Fruit fly (Drosophila melanogaster): Measurements from ENCODE around the gene BomT3.
A peak's percentile ranks its signal among the peaks of the same experiment; 100 is the strongest.

Gene BomT3

dm6 chr3R:22086297-22086696 lies at the start of gene BomT3:
Gene BomT3 (minus strand): TSS chr3R:22086397.
- TF ChIP-seq svp (GFP tag) (no peak), Hr39 (GFP tag; optimal IDR thresholded peaks at IDR 0.05) (no peak), Gug (GFP tag; IDR thresholded peaks at IDR 0.05) (no peak), CG6276 (GFP tag; optimal IDR thresholded peaks at IDR 0.05) (no peak), CG8319 (GFP tag; optimal IDR thresholded peaks at IDR 0.05) (no peak), CG34406 (GFP tag; optimal IDR thresholded peaks at IDR 0.05) (no peak), CG16779 (tag; optimal IDR thresholded peaks at IDR 0.05) (no peak), eg (GFP tag; IDR thresholded peaks at IDR 0.05) (no peak)

- no peak for TF ChIP-seq Eip78C (GFP tag)
- no peak for TF ChIP-seq Eip75B (GFP tag; optimal IDR thresholded peaks at IDR 0.05)
- TF ChIP-seq CG16779 (tag; optimal IDR thresholded peaks at IDR 0.05), result no peak
- no peak for TF ChIP-seq CG1621 (tag; optimal IDR thresholded peaks at IDR 0.05)
- TF ChIP-seq net (GFP tag; optimal IDR thresholded peaks at IDR 0.05), result no peak
- no peak for TF ChIP-seq CG6808 (GFP tag; optimal IDR thresholded peaks at IDR 0.05)
- TF ChIP-seq CG32006 (GFP tag; optimal IDR thresholded peaks at IDR 0.05), result no peak
- no peak for TF ChIP-seq Hr38 (GFP tag; optimal IDR thresholded peaks at IDR 0.05)
- TF ChIP-seq ss (GFP tag; optimal IDR thresholded peaks at IDR 0.05), result no peak
- no peak for TF ChIP-seq esn (GFP tag; optimal IDR thresholded peaks at IDR 0.05)
Observed at dm6 chr3R:22135503-22135902, 49.3 kb upstream of the BomT3 start.

dm6 chr3R:22134462-22134861 lies 48.3 kb upstream of the BomT3 start:
- no peak for TF ChIP-seq CG11294 (GFP tag; IDR thresholded peaks at IDR 0.05)
- no peak for TF ChIP-seq acj6 (GFP tag; optimal IDR thresholded peaks at IDR 0.05)
- no peak for TF ChIP-seq CG10631 (GFP tag; optimal IDR thresholded peaks at IDR 0.05)
- TF ChIP-seq CG1621 (tag; optimal IDR thresholded peaks at IDR 0.05), result no peak
- no peak for TF ChIP-seq salr (GFP tag; optimal IDR thresholded peaks at IDR 0.05)
- no peak for TF ChIP-seq pdm3 (GFP tag; optimal IDR thresholded peaks at IDR 0.05)
- no peak for TF ChIP-seq Hr38 (GFP tag; optimal IDR thresholded peaks at IDR 0.05)
- TF ChIP-seq CG4318 (GFP tag; optimal IDR thresholded peaks at IDR 0.05), result no peak

dm6 chr3R:22133337-22134014 lies 47.3 kb upstream of the BomT3 start, which contains the start of gene SKIP:
Gene SKIP (plus strand): TSS chr3R:22133830.
- TF ChIP-seq eg (GFP tag; IDR thresholded peaks at IDR 0.05) (peak; percentile 27; the same call in 1 of the 3 replicates), CG4318 (GFP tag; optimal IDR thresholded peaks at IDR 0.05) (no peak), CG6163 (GFP tag; IDR thresholded peaks at IDR 0.05) (peak; percentile 43; the same call in 1 of the 3 replicates), CG15336 (GFP tag; IDR thresholded peaks at IDR 0.05) (0 out of 2 replicates have a peak, but pooled peaks have one; percentile 20), Sox102F (GFP tag; optimal IDR thresholded peaks at IDR 0.05) (peak; percentile 29), ss (GFP tag; optimal IDR thresholded peaks at IDR 0.05) (peak in 1 of 2 experiments; percentile 5), CG3032 (tag; optimal IDR thresholded peaks at IDR 0.05) (no peak), esn (GFP tag; optimal IDR thresholded peaks at IDR 0.05) (peak; percentile 38), fd59A (GFP tag; optimal IDR thresholded peaks at IDR 0.05) (no peak), CG6808 (GFP tag; optimal IDR thresholded peaks at IDR 0.05) (peak; percentile 11), Met (GFP tag; optimal IDR thresholded peaks at IDR 0.05) (peak; percentile 13), CG1621 (tag; optimal IDR thresholded peaks at IDR 0.05) (peak; percentile 17), CG10669 (GFP tag; optimal IDR thresholded peaks at IDR 0.05) (no peak), CG3919 (GFP tag; optimal IDR thresholded peaks at IDR 0.05) (peak; percentile 39), Eip78C (GFP tag) (peak; percentile 76), fd85E (GFP tag; optimal IDR thresholded peaks at IDR 0.05) (peak; percentile 28), Sox15 (GFP tag; optimal IDR thresholded peaks at IDR 0.05) (no peak), Eip75B (GFP tag; optimal IDR thresholded peaks at IDR 0.05) (no peak), Smox (GFP tag; optimal IDR thresholded peaks at IDR 0.05) (peak; percentile 22), CG8319 (GFP tag; optimal IDR thresholded peaks at IDR 0.05) (no peak), Eip93F (GFP tag; optimal IDR thresholded peaks at IDR 0.05) (peak; percentile 17), lz (GFP tag; optimal IDR thresholded peaks at IDR 0.05) (no peak), svp (GFP tag) (peak; percentile 40), CG7368 (GFP tag; optimal IDR thresholded peaks at IDR 0.05) (peak; percentile 30), Ets96B (tag; optimal IDR thresholded peaks at IDR 0.05) (peak; percentile 5), Blimp-1 (GFP tag; optimal IDR thresholded peaks at IDR 0.05) (no peak), dsx (GFP tag; optimal IDR thresholded peaks at IDR 0.05; ENCODE audit: poor library complexity, severe bottlenecking) (peak; percentile 8)
